Worm (Caenorhabditis elegans) whole organism, mixed stage, embryonic: ENCODE measurements around the gene him-3.

ENCODE experiments used
- blmp-1 ChIP-seq: fragments of 150-350 bp; optimal IDR thresholded peaks from 2 replicates; lab custom pipeline; 2014; ENCODE audit warnings: missing biosample characterization, missing genetic modification characterization
- hlh-1 ChIP-seq: fragments of 150-350 bp; optimal IDR thresholded peaks from 2 replicates; lab custom pipeline; 2014; ENCODE audit warnings: missing biosample characterization, missing genetic modification reagents, missing genetic modification characterization
- lsy-2 ChIP-seq: fragments of 150-350 bp; optimal IDR thresholded peaks from 2 replicates; lab custom pipeline; 2014; ENCODE audit warnings: missing biosample characterization, missing genetic modification characterization
- nhr-12 ChIP-seq: fragments of 150-350 bp; optimal IDR thresholded peaks from 2 replicates; lab custom pipeline; 2014; ENCODE audit warnings: missing biosample characterization, missing genetic modification characterization
- nhr-2 ChIP-seq: fragments of 150-350 bp; optimal IDR thresholded peaks from 2 replicates; lab custom pipeline; 2014; ENCODE audit warnings: missing biosample characterization, missing genetic modification characterization
- nhr-237 ChIP-seq: fragments of 150-350 bp; optimal IDR thresholded peaks from 2 replicates; lab custom pipeline; 2014; ENCODE audit warnings: missing biosample characterization, missing genetic modification characterization
- nhr-28 ChIP-seq: fragments of 150-350 bp; optimal IDR thresholded peaks from 2 replicates; lab custom pipeline; 2014; ENCODE audit warnings: missing biosample characterization, missing genetic modification characterization
- nhr-76 ChIP-seq: sonication (generic microtip); optimal IDR thresholded peaks from 2 replicates; lab custom pipeline; 2017; ENCODE audit warnings: missing biosample characterization, missing genetic modification characterization
- sptf-1 ChIP-seq: sonication (generic microtip); optimal IDR thresholded peaks from 2 replicates; lab custom pipeline; 2017; ENCODE audit warnings: mild to moderate bottlenecking, missing genetic modification characterization, moderate library complexity, missing compliant biosample characterization
- tbx-8 ChIP-seq: fragments of 200-800 bp; sonication (Bioruptor generic); optimal IDR thresholded peaks from 2 replicates; lab custom pipeline; 2018; ENCODE audit warnings: mild to moderate bottlenecking, missing genetic modification characterization, moderate library complexity, missing compliant biosample characterization
- unc-62 ChIP-seq: fragments of 150-350 bp; optimal IDR thresholded peaks from 2 replicates; lab custom pipeline; 2014; ENCODE audit warnings: missing biosample characterization, missing genetic modification reagents, missing genetic modification characterization

DNA sequence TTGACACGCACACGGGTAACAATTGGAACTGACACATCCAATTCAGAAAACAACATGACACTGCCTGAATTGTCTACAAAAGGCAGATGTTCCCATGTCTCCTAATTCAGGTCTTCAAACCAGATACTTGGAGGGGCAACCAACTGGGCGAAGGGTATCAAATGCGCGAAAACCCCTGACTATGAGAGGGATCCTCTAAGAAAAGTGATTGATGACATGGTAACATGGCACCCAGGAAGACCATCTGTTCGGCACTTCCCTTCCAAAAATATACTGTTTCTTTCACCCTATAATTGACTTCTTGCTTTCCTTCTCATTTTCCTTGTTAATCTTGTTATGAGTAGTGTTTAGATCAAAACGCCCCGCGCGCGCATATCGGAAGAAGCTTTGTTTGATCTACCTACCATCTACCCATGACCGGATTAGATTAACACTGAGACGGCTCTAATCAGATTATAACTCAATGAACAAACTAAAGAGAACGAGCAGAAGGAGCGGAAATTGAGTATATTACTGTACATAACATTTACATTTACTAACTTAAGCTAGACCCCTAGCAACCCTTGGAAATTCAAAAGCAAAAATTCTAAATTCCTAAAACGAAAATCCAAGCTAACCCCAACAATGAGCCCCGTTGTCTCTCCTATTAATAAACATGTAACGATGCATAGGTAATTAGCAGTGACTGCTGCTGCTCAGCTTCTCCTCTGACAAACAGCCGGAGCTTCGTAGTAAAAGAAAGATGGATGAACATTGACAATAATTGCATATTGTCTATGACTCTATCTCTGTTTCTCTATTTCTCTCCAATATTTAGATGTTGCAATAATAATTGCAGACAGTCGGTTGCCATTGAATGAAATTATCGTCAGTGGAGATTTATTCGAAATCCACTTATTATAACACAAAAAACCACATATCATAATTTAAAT lies 7.4 kb downstream of the him-3 start:
- TF ChIP-seq unc-62 (GFP tag; lab: Kevin White, UChicago) (peak; percentile 40), nhr-12 (tag; lab: Kevin White, UChicago) (no peak), tbx-8 (no peak), nhr-76 (tag; lab: Kevin White, UChicago) (no peak), lsy-2 (no peak), hlh-1 (tag; lab: Kevin White, UChicago) (no peak), nhr-237 (tag; lab: Kevin White, UChicago) (no peak), sptf-1 (tag; lab: Kevin White, UChicago) (peak; percentile 7), blmp-1 (tag; lab: Kevin White, UChicago) (no peak), nhr-28 (tag; lab: Kevin White, UChicago) (no peak), nhr-2 (no peak)
